Fruit fly (Drosophila melanogaster) whole organism, pupa: ENCODE data around the gene tgo.

Experiments used
- CG10348 ChIP-seq: fragments of 200-800 bp; sonication (Bioruptor generic); IDR thresholded peaks from 2 replicates; pipeline ENCODE4 v1.3.6; 2022; ENCODE audit warnings: missing biosample characterization, missing genetic modification characterization
- CG12605 ChIP-seq: fragments of 200-800 bp; sonication (Bioruptor generic); IDR thresholded peaks from 2 replicates; pipeline ENCODE4 v1.3.6; 2022; ENCODE audit warnings: missing biosample characterization, missing genetic modification characterization
- CG13204 ChIP-seq: fragments of 200-800 bp; sonication (Bioruptor generic); optimal IDR thresholded peaks from 2 replicates; lab custom pipeline; 2018; ENCODE audit warnings: missing biosample characterization, mild to moderate bottlenecking, missing genetic modification characterization, moderate library complexity
- CG15710 ChIP-seq: fragments of 200-800 bp; sonication (Bioruptor generic); optimal IDR thresholded peaks from 2 replicates; lab custom pipeline; 2018; ENCODE audit warnings: missing biosample characterization, mild to moderate bottlenecking, missing genetic modification characterization, moderate library complexity
- CG32121 ChIP-seq: fragments of 200-800 bp; sonication (Bioruptor generic); IDR thresholded peaks from 2 replicates; pipeline ENCODE4 v1.3.6; 2022; ENCODE audit warnings: missing biosample characterization, missing genetic modification characterization
- CG8159 ChIP-seq: fragments of 200-800 bp; sonication (Bioruptor generic); optimal IDR thresholded peaks from 3 replicates; lab custom pipeline; 2018; ENCODE audit warnings: missing biosample characterization, mild to moderate bottlenecking, missing genetic modification characterization, moderate library complexity
- EcR ChIP-seq: fragments of 200-800 bp; sonication (Bioruptor generic); optimal IDR thresholded peaks from 3 replicates; lab custom pipeline; 2019; ENCODE audit warnings: missing biosample characterization, missing genetic modification characterization, mild to moderate bottlenecking, moderate library complexity, missing genetic modification reagents
- Ets98B ChIP-seq: fragments of 200-800 bp; sonication (Bioruptor generic); IDR thresholded peaks from 2 replicates; pipeline ENCODE4 v1.3.6; 2022; ENCODE audit warnings: missing biosample characterization, missing genetic modification characterization
- Pif1B ChIP-seq: fragments of 200-800 bp; sonication (Bioruptor generic); optimal IDR thresholded peaks from 3 replicates; lab custom pipeline; 2016; ENCODE audit warnings: missing biosample characterization, missing genetic modification characterization
- Snoo ChIP-seq: fragments of 200-800 bp; sonication (Bioruptor generic); optimal IDR thresholded peaks from 3 replicates; lab custom pipeline; 2017; ENCODE audit warnings: missing biosample characterization, mild to moderate bottlenecking, missing genetic modification characterization, inconsistent platforms
- rn ChIP-seq: fragments of 200-800 bp; sonication (Bioruptor generic); IDR thresholded peaks from 2 replicates; pipeline ENCODE4 v1.3.6; 2022; ENCODE audit warnings: missing biosample characterization, missing genetic modification characterization

- TF ChIP-seq Pif1B (no peak), rn (GFP tag; lab: Robert Waterston, UW) (no peak), CG32121 (GFP tag; lab: Robert Waterston, UW) (no peak), CG8159 (tag; lab: Kevin White, UChicago) (no peak), EcR (no peak), CG10348 (GFP tag; lab: Robert Waterston, UW) (no peak), CG15710 (tag; lab: Kevin White, UChicago) (no peak), CG13204 (GFP tag; lab: Kevin White, UChicago) (no peak), Snoo (tag; lab: Kevin White, UChicago) (no peak), CG12605 (no peak), Ets98B (GFP tag; lab: Robert Waterston, UW) (no peak)
These were observed 48.6 kb upstream of the tgo start for dm6 chr3R:9068418-9068817.
